Fruit fly (Drosophila melanogaster) whole organism, prepupa: ENCODE measurements around the gene csw.

Experiments used
- Blimp-1 ChIP-seq: fragments of 200-800 bp; sonication (Bioruptor generic); optimal IDR thresholded peaks from 3 replicates; lab custom pipeline; 2017; ENCODE audit warnings: missing biosample characterization, missing genetic modification characterization, mild to moderate bottlenecking, moderate library complexity, missing genetic modification reagents
- CG11902 ChIP-seq: fragments of 200-800 bp; sonication (Bioruptor generic); optimal IDR thresholded peaks from 3 replicates; lab custom pipeline; 2016; ENCODE audit warnings: missing biosample characterization, missing genetic modification characterization

DNA sequence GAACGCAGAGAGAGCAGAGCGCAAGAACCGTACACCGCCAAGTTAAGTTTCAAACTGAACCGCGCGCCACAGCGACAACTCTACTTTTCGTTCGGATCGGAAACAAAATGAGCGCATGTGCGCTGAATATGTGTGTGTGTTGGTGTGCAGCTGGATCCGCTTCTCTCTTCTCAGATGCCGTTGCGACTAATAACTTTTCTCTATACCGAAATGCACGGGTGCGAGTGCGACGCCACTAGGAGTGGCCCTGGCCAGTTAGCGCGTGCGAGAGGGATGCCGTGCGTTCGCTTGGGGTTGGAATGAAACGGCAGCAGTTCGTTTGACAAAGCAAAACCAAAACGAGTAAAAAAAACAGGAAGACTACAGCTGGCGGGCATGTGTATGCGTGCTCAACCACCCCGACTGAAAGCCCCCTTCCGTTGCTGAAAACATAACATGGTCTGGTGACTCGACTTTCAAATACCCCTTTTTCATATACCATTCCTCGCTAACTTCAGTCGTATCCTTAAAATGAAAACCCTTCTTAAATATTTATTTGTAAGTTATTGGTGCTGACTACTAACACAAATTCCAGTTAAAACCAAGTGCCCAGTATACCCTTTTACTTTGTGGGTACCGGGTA, 42.9 kb downstream of the csw start:
- TF ChIP-seq Blimp-1 (GFP tag; lab: Kevin White, UChicago): peak; percentile 96
- peak; percentile 100 for TF ChIP-seq CG11902 (GFP tag; lab: Kevin White, UChicago)
